Fruit fly (Drosophila melanogaster) whole organism: ENCODE results near the gene Sec24CD.

Experiments used
- CG8478 ChIP-seq: fragments of >200 bp; optimal IDR thresholded peaks from 2 replicates; lab custom pipeline; 2018; ENCODE audit warnings: inconsistent platforms
- pan ChIP-seq: fragments of >200 bp; optimal IDR thresholded peaks from 2 replicates; lab custom pipeline; 2017
- psq ChIP-seq: fragments of >200 bp; optimal IDR thresholded peaks from 2 replicates; lab custom pipeline; 2017
- usp ChIP-seq: fragments of >200 bp; optimal IDR thresholded peaks from 2 replicates; lab custom pipeline; 2017; ENCODE audit warnings: missing biosample characterization, missing genetic modification characterization, mixed read lengths

- TF ChIP-seq pan (lab: Kevin White, UChicago) (no peak), usp (GFP tag; lab: Kevin White, UChicago) (no peak), psq (lab: Kevin White, UChicago) (no peak), CG8478 (lab: Kevin White, UChicago) (no peak)
These were observed 24.2 kb downstream of the Sec24CD start, which contains the start of gene CG15385 for dm6 chr2L:2212478-2212877.
